Fruit fly (Drosophila melanogaster) ovary, adult (tissue): ENCODE measurements around the gene CG44090.
"Not testable (repeated sequence)": the region's sequence is repeated elsewhere in the genome, so short reads cannot be mapped to it uniquely, and the experiment has no call there.

Experiments used
- CG17801 ChIP-seq: fragments of 200-800 bp; optimal IDR thresholded peaks from 2 replicates; lab custom pipeline; 2019; ENCODE audit warnings: missing biosample characterization, mild to moderate bottlenecking, missing genetic modification characterization, moderate library complexity; ENCODE audit not compliant: partially characterized antibody

Gene CG44090

dm6 chr3R:17434330-17434729 lies at the start of gene CG44090:
TSS of gene CG44090 (minus strand) at chr3R:17434430.
- TF ChIP-seq CG17801 (GFP tag; lab: Kevin White, UChicago) = no peak

dm6 chr3R:17481262-17481661 lies 47.0 kb upstream of the CG44090 start:
- no peak for TF ChIP-seq CG17801 (GFP tag; lab: Kevin White, UChicago)

- no peak for TF ChIP-seq CG17801 (GFP tag; lab: Kevin White, UChicago)
These were observed 36.8 kb upstream of the CG44090 start for dm6 chr3R:17471007-17471406.

- not testable (repeated sequence) for TF ChIP-seq CG17801 (GFP tag; lab: Kevin White, UChicago)
These were observed 22.4 kb upstream of the CG44090 start, which contains the start of gene CG14330 for dm6 chr3R:17456676-17457075. TSS of gene CG14330 (minus strand) at chr3R:17456776.

dm6 chr3R:17449402-17449801 lies 15.2 kb upstream of the CG44090 start:
- no peak for TF ChIP-seq CG17801 (GFP tag; lab: Kevin White, UChicago)

dm6 chr3R:17448758-17449157 lies 14.5 kb upstream of the CG44090 start, which contains the start of gene Eh:
TSS of gene Eh (minus strand) at chr3R:17448858.
- TF ChIP-seq CG17801 (GFP tag; lab: Kevin White, UChicago) = no peak

dm6 chr3R:17447615-17448014 lies 13.4 kb upstream of the CG44090 start:
- TF ChIP-seq CG17801 (GFP tag; lab: Kevin White, UChicago) = no peak

- TF ChIP-seq CG17801 (GFP tag; lab: Kevin White, UChicago) = no peak
These were observed 6.4 kb upstream of the CG44090 start, which contains the start of gene CG14331 for dm6 chr3R:17440628-17441027. TSS of gene CG14331 (minus strand) at chr3R:17440728.

- TF ChIP-seq CG17801 (GFP tag; lab: Kevin White, UChicago) = no peak
These were observed 1.1 kb downstream of the CG44090 start for dm6 chr3R:17433117-17433516.

dm6 chr3R:17430481-17430880 lies 3.7 kb downstream of the CG44090 start:
- TF ChIP-seq CG17801 (GFP tag; lab: Kevin White, UChicago) = no peak

dm6 chr3R:17426265-17426664 lies 8.0 kb downstream of the CG44090 start:
- TF ChIP-seq CG17801 (GFP tag; lab: Kevin White, UChicago) = no peak

dm6 chr3R:17425417-17425915 lies 8.8 kb downstream of the CG44090 start, which contains the start of gene cysu:
TSS of gene cysu (plus strand) at chr3R:17425768.
- TF ChIP-seq CG17801 (GFP tag; lab: Kevin White, UChicago) = no peak

dm6 chr3R:17422102-17422501 lies 12.1 kb downstream of the CG44090 start, which contains the start of gene CG14332:
TSS of gene CG14332 (minus strand) at chr3R:17422202.
- TF ChIP-seq CG17801 (GFP tag; lab: Kevin White, UChicago) = no peak

dm6 chr3R:17420338-17420737 lies 13.9 kb downstream of the CG44090 start, which contains the start of gene CG42835:
TSS of gene CG42835 (plus strand) at chr3R:17420638.
- no peak for TF ChIP-seq CG17801 (GFP tag; lab: Kevin White, UChicago)

dm6 chr3R:17418459-17418858 lies 15.8 kb downstream of the CG44090 start, which contains the start of gene CG42834:
TSS of gene CG42834 (plus strand) at chr3R:17418759.
- TF ChIP-seq CG17801 (GFP tag; lab: Kevin White, UChicago) = no peak

- TF ChIP-seq CG17801 (GFP tag; lab: Kevin White, UChicago) = no peak
These were observed 17.1 kb downstream of the CG44090 start, which contains the start of gene CG33333 for dm6 chr3R:17417167-17417566. TSS of gene CG33333 (plus strand) at chr3R:17417467.
